Worm (Caenorhabditis elegans): Measurements from ENCODE around the gene tbc-6.
A peak's percentile ranks its signal among the peaks of the same experiment; 100 is the strongest.

The tbc-6 gene

DNA sequence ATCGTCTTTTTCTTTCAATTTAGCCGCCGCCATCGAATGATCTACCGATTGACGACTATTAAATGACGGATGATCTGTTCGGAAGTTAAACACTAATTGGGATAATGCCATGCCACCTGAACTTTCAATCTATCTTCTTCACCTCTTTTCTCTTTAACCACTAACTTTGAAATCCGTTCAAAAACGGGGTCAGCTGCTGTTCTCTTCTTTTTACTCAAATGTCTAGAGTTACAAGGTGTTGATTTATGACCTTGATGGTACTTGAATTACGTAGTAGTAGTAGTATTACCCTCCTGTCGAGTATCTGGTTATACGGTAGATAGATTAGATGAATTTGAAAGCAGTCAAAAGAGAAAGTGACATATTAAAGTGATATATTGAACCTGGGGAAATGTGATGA lies 26.8 kb upstream of the tbc-6 start (continued):
- TF ChIP-seq ztf-11 (tag; optimal IDR thresholded peaks at IDR 0.05) (no peak), dpl-1 (GFP tag; optimal IDR thresholded peaks at IDR 0.05) (no peak), snpc-4 (tag; optimal IDR thresholded peaks at IDR 0.05) (no peak), daf-8 (GFP tag; IDR thresholded peaks at IDR 0.05) (no peak), ceh-32 (tag; optimal IDR thresholded peaks at IDR 0.05; ENCODE audit: poor library complexity) (no peak), pqm-1 (tag; optimal IDR thresholded peaks at IDR 0.05) (no peak), mdl-1 (tag; optimal IDR thresholded peaks at IDR 0.05) (peak in 1 of 2 experiments; percentile 12), ceh-20 (GFP tag; IDR thresholded peaks at IDR 0.05) (no peak; the same call in 1 of the 2 replicates), ctbp-1 (GFP tag; IDR thresholded peaks at IDR 0.05) (no peak), Y75B8A.6 (GFP tag; IDR thresholded peaks at IDR 0.05) (no peak), hlh-11 (tag; optimal IDR thresholded peaks at IDR 0.05) (peak; percentile 14), ceh-62 (tag; optimal IDR thresholded peaks at IDR 0.05) (no peak), set-16 (GFP tag; IDR thresholded peaks at IDR 0.05) (no peak), egl-43 (GFP tag; IDR thresholded peaks at IDR 0.05) (no peak), nhr-28 (tag; optimal IDR thresholded peaks at IDR 0.05) (peak; percentile 37), daf-12 (tag; optimal IDR thresholded peaks at IDR 0.05) (no peak), dve-1 (tag; optimal IDR thresholded peaks at IDR 0.05; ENCODE audit: insufficient read depth) (no peak), nhr-77 (tag; optimal IDR thresholded peaks at IDR 0.05) (no peak), hlh-30 (tag; optimal IDR thresholded peaks at IDR 0.05; ENCODE audit: insufficient read depth) (peak; percentile 42), F44E2.7 (GFP tag; IDR thresholded peaks at IDR 0.05) (no peak), attf-4 (tag; optimal IDR thresholded peaks at IDR 0.05) (no peak), sdz-12 (GFP tag; optimal IDR thresholded peaks at IDR 0.05) (no peak), arid-1 (GFP tag; conservative IDR thresholded peaks at IDR 0.05) (no peak)

DNA sequence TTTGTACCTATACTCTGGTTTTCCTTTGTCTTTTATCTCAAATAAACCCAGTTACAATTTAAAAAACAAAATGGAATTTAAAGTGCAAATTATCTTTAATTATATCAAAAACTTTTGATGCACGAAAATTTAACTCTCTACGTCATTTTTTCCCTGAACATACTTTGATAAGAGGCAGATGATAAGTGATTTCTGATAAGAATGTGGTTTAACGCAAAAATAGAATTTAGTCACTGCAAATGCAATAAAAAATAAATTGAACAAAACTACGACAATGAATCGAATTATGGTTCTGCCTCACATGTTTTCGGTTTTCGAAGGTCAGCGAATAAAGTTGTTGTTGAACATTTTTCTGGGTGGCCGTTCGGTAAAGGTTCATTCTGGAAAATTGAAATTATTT lies 26.1 kb upstream of the tbc-6 start:
- TF ChIP-seq F49E8.2 (tag; optimal IDR thresholded peaks at IDR 0.05; ENCODE audit: borderline replicate concordance), result no peak
- TF ChIP-seq dmd-9 (GFP tag; IDR thresholded peaks at IDR 0.05), result no peak
- no peak for TF ChIP-seq egl-43 (GFP tag; IDR thresholded peaks at IDR 0.05)
- peak; percentile 74 for TF ChIP-seq nhr-77 (tag; optimal IDR thresholded peaks at IDR 0.05)
- TF ChIP-seq ztf-7 (tag; optimal IDR thresholded peaks at IDR 0.05), result no peak
- no peak for TF ChIP-seq dpl-1 (GFP tag; optimal IDR thresholded peaks at IDR 0.05)
- no peak for TF ChIP-seq zfp-2 (tag; optimal IDR thresholded peaks at IDR 0.05)
- no peak for TF ChIP-seq lin-15B (tag; optimal IDR thresholded peaks at IDR 0.05)
- TF ChIP-seq skn-1 (tag; optimal IDR thresholded peaks at IDR 0.05), result no peak
- peak; percentile 35 for TF ChIP-seq fkh-10 (GFP tag; optimal IDR thresholded peaks at IDR 0.05)
- no peak for TF ChIP-seq F26F4.8 (GFP tag; conservative IDR thresholded peaks at IDR 0.05)
- no peak for TF ChIP-seq madf-5 (GFP tag; IDR thresholded peaks at IDR 0.05)
- no peak for TF ChIP-seq nhr-11 (tag; optimal IDR thresholded peaks at IDR 0.05)
- no peak for TF ChIP-seq rbr-2 (tag; optimal IDR thresholded peaks at IDR 0.05)
- no peak for TF ChIP-seq ceh-62 (tag; optimal IDR thresholded peaks at IDR 0.05)
- no peak for TF ChIP-seq F37D6.2 (tag; optimal IDR thresholded peaks at IDR 0.05)
- TF ChIP-seq aha-1 (tag), result no peak
- no peak for TF ChIP-seq vab-7 (GFP tag; IDR thresholded peaks at IDR 0.05)
- no peak for TF ChIP-seq zfp-3 (GFP tag; conservative IDR thresholded peaks at IDR 0.05)
- no peak for TF ChIP-seq unc-39 (tag; optimal IDR thresholded peaks at IDR 0.05)
- no peak for TF ChIP-seq daf-12 (tag; optimal IDR thresholded peaks at IDR 0.05)
- TF ChIP-seq pqm-1 (tag; optimal IDR thresholded peaks at IDR 0.05), result peak; percentile 82
- no peak for TF ChIP-seq lim-7 (GFP tag; IDR thresholded peaks at IDR 0.05)
- TF ChIP-seq egl-27 (tag; optimal IDR thresholded peaks at IDR 0.05), result no peak
- no peak for TF ChIP-seq hlh-30 (tag; optimal IDR thresholded peaks at IDR 0.05; ENCODE audit: insufficient read depth)
- no peak for TF ChIP-seq nhr-6 (tag; optimal IDR thresholded peaks at IDR 0.05)
- TF ChIP-seq ces-1 (GFP tag; optimal IDR thresholded peaks at IDR 0.05), result peak; percentile 65
- TF ChIP-seq lsy-2 (tag; optimal IDR thresholded peaks at IDR 0.05), result peak in 1 of 2 experiments; percentile 40
- no peak for TF ChIP-seq Y105C5A.15 (GFP tag; IDR thresholded peaks at IDR 0.05)
- TF ChIP-seq lir-3 (tag; optimal IDR thresholded peaks at IDR 0.05), result no peak
- no peak for TF ChIP-seq snpc-4 (tag; optimal IDR thresholded peaks at IDR 0.05)
- no peak for TF ChIP-seq ama-1 (optimal IDR thresholded peaks at IDR 0.05)
- TF ChIP-seq duxl-1 (tag; optimal IDR thresholded peaks at IDR 0.05; ENCODE audit: poor library complexity), result no peak
- no peak for TF ChIP-seq ceh-28 (tag; optimal IDR thresholded peaks at IDR 0.05)
- TF ChIP-seq madf-9 (GFP tag; conservative IDR thresholded peaks at IDR 0.05), result no peak
- TF ChIP-seq ceh-20 (GFP tag; IDR thresholded peaks at IDR 0.05), result no peak
- TF ChIP-seq sdz-12 (GFP tag; optimal IDR thresholded peaks at IDR 0.05), result no peak
- TF ChIP-seq mdt-29 (GFP tag; IDR thresholded peaks at IDR 0.05), result no peak

Data from whole organism, L4 larva.